Worm (Caenorhabditis elegans) whole organism, young adult: ENCODE results near the gene Y62H9A.7.
A peak's percentile ranks its signal among the peaks of the same experiment; 100 is the strongest.

ENCODE experiments used
- B0336.3 ChIP-seq: fragments of 200-800 bp; sonication (Bioruptor generic); IDR thresholded peaks from 2 replicates; pipeline ENCODE4 v1.3.6; 2022; ENCODE audit warnings: missing genetic modification characterization, missing compliant biosample characterization
- F10E7.11 ChIP-seq: sonication (generic microtip); optimal IDR thresholded peaks from 2 replicates; lab custom pipeline; 2017; ENCODE audit warnings: mild to moderate bottlenecking, missing genetic modification characterization, moderate library complexity, missing compliant biosample characterization
- F22D6.2 ChIP-seq: sonication (generic microtip); optimal IDR thresholded peaks from 2 replicates; lab custom pipeline; 2016; ENCODE audit warnings: mild to moderate bottlenecking, missing genetic modification characterization, missing compliant biosample characterization
- F49E8.2 ChIP-seq: sonication (generic microtip); optimal IDR thresholded peaks from 3 replicates; lab custom pipeline; 2017; ENCODE audit warnings: missing genetic modification characterization, mild to moderate bottlenecking, missing compliant biosample characterization, antibody characterized with exemption, moderate library complexity; ENCODE audit not compliant: insufficient read depth
- Y53G8AR.9 ChIP-seq: fragments of 200-800 bp; sonication (Bioruptor generic); conservative IDR thresholded peaks from 2 replicates; pipeline ENCODE4 v1.3.6; 2022; ENCODE audit warnings: missing genetic modification reagents, missing genetic modification characterization, missing compliant biosample characterization
- Y56A3A.18 ChIP-seq: fragments of 200-800 bp; sonication (Bioruptor generic); IDR thresholded peaks from 2 replicates; pipeline ENCODE4 v1.3.6; 2022; ENCODE audit warnings: missing genetic modification reagents, missing genetic modification characterization, missing compliant biosample characterization
- Y95B8A.8 ChIP-seq: fragments of 200-800 bp; sonication (Bioruptor generic); IDR thresholded peaks from 2 replicates; pipeline ENCODE4 v1.3.6; 2022; ENCODE audit warnings: missing genetic modification reagents, missing genetic modification characterization, missing compliant biosample characterization
- akir-1 ChIP-seq: fragments of 200-800 bp; sonication (Bioruptor generic); optimal IDR thresholded peaks from 2 replicates; lab custom pipeline; 2018; ENCODE audit warnings: mild to moderate bottlenecking, missing genetic modification characterization, moderate library complexity, missing compliant biosample characterization
- aptf-3 ChIP-seq: fragments of 200-800 bp; sonication (Bioruptor generic); IDR thresholded peaks from 2 replicates; pipeline ENCODE4 v1.3.6; 2022; ENCODE audit warnings: missing genetic modification characterization, missing compliant biosample characterization
- attf-5 ChIP-seq: fragments of 200-800 bp; sonication (Bioruptor generic); optimal IDR thresholded peaks from 2 replicates; lab custom pipeline; 2018; ENCODE audit warnings: mild to moderate bottlenecking, missing genetic modification characterization, missing compliant biosample characterization
- attf-6 ChIP-seq: fragments of 200-800 bp; sonication (Bioruptor generic); IDR thresholded peaks from 2 replicates; pipeline ENCODE4 v1.3.6; 2022; ENCODE audit warnings: missing genetic modification reagents, missing genetic modification characterization, missing compliant biosample characterization
- cebp-1 ChIP-seq, 2 experiments: fragments of 200-800 bp in 1 of 2; sonication (Bioruptor generic) in 1 of 2; sonication (generic microtip) in 1 of 2; IDR thresholded peaks in 1 of 2; optimal IDR thresholded peaks in 1 of 2; 2 replicates each; pipeline versions ENCODE4 v1.3.6 to Lab custom; 2017 to 2022; ENCODE audit warnings: missing compliant biosample characterization in 2 of 2, missing genetic modification characterization in 2 of 2, mild to moderate bottlenecking in 1 of 2, missing genetic modification reagents in 1 of 2, moderate library complexity in 1 of 2
- cebp-2 ChIP-seq: fragments of 200-800 bp; sonication (Bioruptor generic); IDR thresholded peaks from 2 replicates; pipeline ENCODE4 v1.3.6; 2022; ENCODE audit warnings: missing genetic modification characterization, missing compliant biosample characterization
- ceh-27 ChIP-seq: fragments of 200-800 bp; sonication (Bioruptor generic); optimal IDR thresholded peaks from 2 replicates; lab custom pipeline; 2018; ENCODE audit warnings: mild to moderate bottlenecking, missing genetic modification characterization, moderate library complexity, missing compliant biosample characterization
- dpff-1 ChIP-seq: sonication (generic microtip); optimal IDR thresholded peaks from 2 replicates; lab custom pipeline; 2017; ENCODE audit warnings: mild to moderate bottlenecking, missing genetic modification characterization, missing compliant biosample characterization
- dpl-1 ChIP-seq: fragments of 150-350 bp; optimal IDR thresholded peaks from 2 replicates; lab custom pipeline; 2014; ENCODE audit warnings: missing biosample characterization, missing genetic modification reagents, missing genetic modification characterization
- egl-44 ChIP-seq: fragments of 200-800 bp; sonication (Bioruptor generic); IDR thresholded peaks from 2 replicates; pipeline ENCODE4 v1.3.6; 2022; ENCODE audit warnings: missing genetic modification reagents, missing genetic modification characterization, missing compliant biosample characterization
- hlh-12 ChIP-seq: sonication (generic microtip); optimal IDR thresholded peaks from 2 replicates; lab custom pipeline; 2016; ENCODE audit warnings: missing genetic modification characterization, missing compliant biosample characterization
- hlh-26 ChIP-seq: fragments of 200-800 bp; sonication (Bioruptor generic); conservative IDR thresholded peaks from 2 replicates; pipeline ENCODE4 v1.3.6; 2022; ENCODE audit warnings: missing genetic modification reagents, missing genetic modification characterization, missing compliant biosample characterization
- hmg-1.2 ChIP-seq: fragments of 200-800 bp; sonication (Bioruptor generic); IDR thresholded peaks from 2 replicates; pipeline ENCODE4 v1.3.6; 2022; ENCODE audit warnings: missing genetic modification reagents, missing genetic modification characterization, missing compliant biosample characterization
- hmg-20 ChIP-seq: fragments of 200-800 bp; sonication (Bioruptor generic); IDR thresholded peaks from 2 replicates; pipeline ENCODE4 v1.3.6; 2022; ENCODE audit warnings: missing genetic modification reagents, missing genetic modification characterization, missing compliant biosample characterization
- hsf-1 ChIP-seq: fragments of 200-800 bp; sonication (Bioruptor generic); IDR thresholded peaks from 2 replicates; pipeline ENCODE4 v1.3.6; 2022; ENCODE audit warnings: missing genetic modification reagents, missing genetic modification characterization, missing compliant biosample characterization
- lag-1 ChIP-seq: fragments of 200-800 bp; sonication (Bioruptor generic); IDR thresholded peaks from 2 replicates; pipeline ENCODE4 v1.3.6; 2022; ENCODE audit warnings: missing genetic modification reagents, missing genetic modification characterization, missing compliant biosample characterization
- let-607 ChIP-seq, 2 experiments: fragments of 200-800 bp in 1 of 2; sonication (Bioruptor generic) in 1 of 2; sonication (generic microtip) in 1 of 2; optimal IDR thresholded peaks; 2 replicates each; lab custom pipeline; 2016 to 2018; ENCODE audit warnings: mild to moderate bottlenecking in 2 of 2, missing compliant biosample characterization in 2 of 2, missing genetic modification characterization in 2 of 2, moderate library complexity in 2 of 2, missing genotype in 1 of 2
- lin-40 ChIP-seq: sonication (generic microtip); optimal IDR thresholded peaks from 2 replicates; lab custom pipeline; 2016; ENCODE audit warnings: missing genetic modification characterization, mild to moderate bottlenecking, missing compliant biosample characterization, missing genotype, missing genetic modification reagents
- lir-1 ChIP-seq: fragments of 200-800 bp; sonication (Bioruptor generic); conservative IDR thresholded peaks from 2 replicates; pipeline ENCODE4 v1.3.6; 2022; ENCODE audit warnings: missing genetic modification reagents, missing genetic modification characterization, missing compliant biosample characterization
- lsl-1 ChIP-seq: fragments of 200-800 bp; sonication (Bioruptor generic); optimal IDR thresholded peaks from 2 replicates; lab custom pipeline; 2018; ENCODE audit warnings: mild to moderate bottlenecking, missing genetic modification characterization, moderate library complexity, missing compliant biosample characterization
- lsy-27 ChIP-seq: sonication (generic microtip); optimal IDR thresholded peaks from 2 replicates; lab custom pipeline; 2017; ENCODE audit warnings: missing genetic modification characterization, mild to moderate bottlenecking, missing compliant biosample characterization, antibody characterized with exemption, missing genotype, borderline replicate concordance; ENCODE audit not compliant: insufficient read depth
- madf-6 ChIP-seq: fragments of 200-800 bp; sonication (Bioruptor generic); IDR thresholded peaks from 2 replicates; pipeline ENCODE4 v1.3.6; 2022; ENCODE audit warnings: missing genetic modification reagents, missing genetic modification characterization, missing compliant biosample characterization
- madf-8 ChIP-seq: fragments of 200-800 bp; sonication (Bioruptor generic); conservative IDR thresholded peaks from 2 replicates; pipeline ENCODE4 v1.3.6; 2022; ENCODE audit warnings: missing genetic modification reagents, missing genetic modification characterization, missing compliant biosample characterization
- nfya-2 ChIP-seq: fragments of 200-800 bp; sonication (Bioruptor generic); IDR thresholded peaks from 2 replicates; pipeline ENCODE4 v1.3.6; 2022; ENCODE audit warnings: missing genetic modification reagents, missing genetic modification characterization, missing compliant biosample characterization
- nhr-120 ChIP-seq: fragments of 200-800 bp; sonication (Bioruptor generic); IDR thresholded peaks from 2 replicates; pipeline ENCODE4 v1.3.6; 2022; ENCODE audit warnings: missing genetic modification characterization, missing compliant biosample characterization
- nhr-179 ChIP-seq: sonication (generic microtip); optimal IDR thresholded peaks from 2 replicates; lab custom pipeline; 2016; ENCODE audit warnings: mild to moderate bottlenecking, missing genetic modification characterization, missing compliant biosample characterization
- nhr-90 ChIP-seq: sonication (generic microtip); optimal IDR thresholded peaks from 2 replicates; lab custom pipeline; 2016; ENCODE audit warnings: missing genotype, mild to moderate bottlenecking, missing genetic modification characterization, missing compliant biosample characterization
- rcor-1 ChIP-seq: fragments of 200-800 bp; sonication (Bioruptor generic); IDR thresholded peaks from 2 replicates; pipeline ENCODE4 v1.3.6; 2022; ENCODE audit warnings: missing genetic modification reagents, missing genetic modification characterization, missing compliant biosample characterization
- rpc-1 ChIP-seq, 2 experiments: fragments of 150-350 bp in 1 of 2; sonication (generic microtip) in 1 of 2; optimal IDR thresholded peaks; 2 replicates each; lab custom pipeline; 2014 to 2018; ENCODE audit warnings: missing biosample characterization in 1 of 2, missing genetic modification characterization in 1 of 2, missing genetic modification reagents in 1 of 2, missing genotype in 1 of 2
- snpc-1.3 ChIP-seq: sonication (generic microtip); optimal IDR thresholded peaks from 2 replicates; lab custom pipeline; 2017; ENCODE audit warnings: missing genetic modification characterization, mild to moderate bottlenecking, missing compliant biosample characterization, antibody characterized with exemption, moderate library complexity, missing genotype, missing genetic modification reagents; ENCODE audit not compliant: insufficient read depth
- snpc-3.4 ChIP-seq: sonication (generic microtip); optimal IDR thresholded peaks from 2 replicates; lab custom pipeline; 2017; ENCODE audit warnings: missing genetic modification characterization, mild to moderate bottlenecking, missing compliant biosample characterization, antibody characterized with exemption, moderate library complexity, missing genotype, missing genetic modification reagents
- snpc-4 ChIP-seq, 5 experiments: fragments of 150-350 bp in 1 of 5; sonication (generic microtip) in 4 of 5; optimal IDR thresholded peaks; 2 replicates each; lab custom pipeline; 2014 to 2018; ENCODE audit warnings: missing genetic modification characterization in 5 of 5, missing biosample characterization in 3 of 5, antibody characterized with exemption in 2 of 5, mild to moderate bottlenecking in 2 of 5, missing compliant biosample characterization in 2 of 5, missing genotype in 2 of 5, moderate library complexity in 2 of 5, missing genetic modification reagents in 1 of 5
- somi-1 ChIP-seq: fragments of 200-800 bp; sonication (Bioruptor generic); optimal IDR thresholded peaks from 2 replicates; lab custom pipeline; 2018; ENCODE audit warnings: mild to moderate bottlenecking, missing genetic modification characterization, missing compliant biosample characterization
- tbp1 ChIP-seq: fragments of 200-800 bp; sonication (Bioruptor generic); optimal IDR thresholded peaks from 2 replicates; lab custom pipeline; 2018; ENCODE audit warnings: mild to moderate bottlenecking, missing genetic modification characterization, missing compliant biosample characterization
- unc-62 ChIP-seq: fragments of 150-350 bp; optimal IDR thresholded peaks from 2 replicates; lab custom pipeline; 2014; ENCODE audit warnings: missing biosample characterization, missing genetic modification reagents, missing genetic modification characterization
- zfh-2 ChIP-seq: fragments of 200-800 bp; sonication (Bioruptor generic); conservative IDR thresholded peaks from 2 replicates; pipeline ENCODE4 v1.3.6; 2022; ENCODE audit warnings: missing genetic modification reagents, missing genetic modification characterization, missing compliant biosample characterization
- ztf-22 ChIP-seq: fragments of 200-800 bp; sonication (Bioruptor generic); optimal IDR thresholded peaks from 2 replicates; lab custom pipeline; 2018; ENCODE audit warnings: mild to moderate bottlenecking, missing genetic modification characterization, moderate library complexity, missing compliant biosample characterization
- ztf-25 ChIP-seq: fragments of 200-800 bp; sonication (Bioruptor generic); IDR thresholded peaks from 2 replicates; pipeline ENCODE4 v1.3.6; 2022; ENCODE audit warnings: missing genetic modification reagents, missing genetic modification characterization, missing compliant biosample characterization
- ztf-28 ChIP-seq: fragments of 200-800 bp; sonication (Bioruptor generic); IDR thresholded peaks from 2 replicates; pipeline ENCODE4 v1.3.6; 2022; ENCODE audit warnings: missing genetic modification reagents, missing genetic modification characterization, missing compliant biosample characterization

The Y62H9A.7 gene

ce11 chrX:11872210-11872609 is 13.3 kb downstream of the Y62H9A.7 start (continued):
- TF ChIP-seq Y53G8AR.9 (GFP tag; lab: Robert Waterston, UW) (peak; percentile 71; the same call in 1 of the 2 replicates), F22D6.2 (tag; lab: Kevin White, UChicago) (no peak), lag-1 (GFP tag; lab: Robert Waterston, UW) (no peak), let-607 (tag; optimal IDR thresholded peaks at IDR 0.05; lab: Kevin White, UChicago) (no peak), egl-44 (GFP tag; lab: Robert Waterston, UW) (peak; percentile 83; the same call in 1 of the 2 replicates), hlh-12 (no peak), snpc-4 (GFP tag; optimal IDR thresholded peaks at IDR 0.05; lab: Kevin White, UChicago) (no peak), snpc-4 (tag; optimal IDR thresholded peaks at IDR 0.05; lab: Kevin White, UChicago) (peak in 2 of 4 experiments; percentile 23 to 42), somi-1 (no peak), B0336.3 (GFP tag; lab: Robert Waterston, UW) (no peak), lin-40 (no peak), snpc-3.4 (no peak), ztf-22 (GFP tag; lab: Kevin White, UChicago) (no peak), cebp-2 (GFP tag; lab: Robert Waterston, UW) (no peak), hlh-26 (GFP tag; lab: Robert Waterston, UW) (no peak), lsy-27 (tag; lab: Kevin White, UChicago) (peak; percentile 8), F49E8.2 (tag; lab: Kevin White, UChicago) (no peak), attf-6 (no peak), Y56A3A.18 (GFP tag; lab: Robert Waterston, UW) (peak; percentile 68; the same call in 1 of the 2 replicates), nhr-179 (peak; percentile 10), aptf-3 (no peak), lir-1 (0 out of 2 replicates have a peak, but pooled peaks have one; percentile 29), dpl-1 (no peak), nhr-90 (peak; percentile 56), nhr-120 (GFP tag; lab: Robert Waterston, UW) (0 out of 2 replicates have a peak, but pooled peaks have one; percentile 29), ztf-25 (0 out of 2 replicates have a peak, but pooled peaks have one; percentile 48), akir-1 (GFP tag; lab: Kevin White, UChicago) (no peak), lsl-1 (no peak), tbp1 (GFP tag; lab: Kevin White, UChicago) (peak; percentile 88), dpff-1 (tag; lab: Kevin White, UChicago) (no peak), hmg-20 (GFP tag; lab: Robert Waterston, UW) (no peak), unc-62 (GFP tag; lab: Kevin White, UChicago) (no peak), madf-6 (GFP tag; lab: Robert Waterston, UW) (peak; percentile 19; the same call in 1 of the 2 replicates), snpc-1.3 (no peak), ceh-27 (GFP tag; lab: Kevin White, UChicago) (no peak), hmg-1.2 (GFP tag; lab: Robert Waterston, UW) (peak; percentile 66), Y95B8A.8 (GFP tag; lab: Robert Waterston, UW) (no peak), madf-8 (no peak), cebp-1 (GFP tag; IDR thresholded peaks at IDR 0.05; lab: Robert Waterston, UW) (no peak), cebp-1 (tag; optimal IDR thresholded peaks at IDR 0.05; lab: Kevin White, UChicago) (no peak), attf-5 (GFP tag; lab: Kevin White, UChicago) (peak; percentile 17), hsf-1 (GFP tag; lab: Robert Waterston, UW) (no peak), zfh-2 (GFP tag; lab: Robert Waterston, UW) (no peak), rpc-1 (optimal IDR thresholded peaks at IDR 0.05; lab: Kevin White, UChicago) (peak; percentile 88), rpc-1 (tag; optimal IDR thresholded peaks at IDR 0.05; lab: Kevin White, UChicago) (peak; percentile 92), F10E7.11 (no peak), ztf-28 (GFP tag; lab: Robert Waterston, UW) (no peak), nfya-2 (GFP tag; lab: Robert Waterston, UW) (no peak), rcor-1 (GFP tag; lab: Robert Waterston, UW) (no peak)
